Worm (Caenorhabditis elegans): ENCODE results near the gene mma-1.

mma-1 gene

DNA sequence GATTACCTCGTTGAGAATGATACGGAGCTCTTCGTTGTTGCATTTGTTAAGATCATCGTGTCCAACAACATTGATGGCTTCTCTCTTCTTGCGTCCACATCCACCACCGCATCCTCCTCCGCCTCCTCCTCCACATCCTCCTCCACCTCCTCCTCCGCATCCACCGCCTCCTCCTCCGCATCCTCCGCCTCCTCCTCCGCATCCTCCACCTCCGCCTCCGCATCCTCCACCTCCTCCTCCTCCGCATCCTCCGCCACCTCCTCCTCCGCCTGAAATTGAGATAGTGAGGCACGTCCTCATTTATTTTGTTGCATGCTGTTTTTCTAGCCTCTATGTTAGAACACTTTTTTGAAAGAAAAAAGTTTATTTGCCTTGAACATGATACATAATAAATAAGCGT, 20.2 kb downstream of the mma-1 start:
- TF ChIP-seq tab-1 (GFP tag; IDR thresholded peaks at IDR 0.05) (no peak), cog-1 (tag; optimal IDR thresholded peaks at IDR 0.05) (no peak), klf-2 (GFP tag; conservative IDR thresholded peaks at IDR 0.05) (no peak), med-1 (GFP tag; optimal IDR thresholded peaks at IDR 0.05; ENCODE audit: insufficient read depth) (no peak), ztf-23 (GFP tag; IDR thresholded peaks at IDR 0.05) (no peak), ztf-29 (GFP tag; IDR thresholded peaks at IDR 0.05) (no peak), flt-1 (GFP tag; IDR thresholded peaks at IDR 0.05) (no peak), ref-1 (GFP tag; conservative IDR thresholded peaks at IDR 0.05) (no peak), T22C8.4 (GFP tag; IDR thresholded peaks at IDR 0.05) (no peak)

ce11 chrV:12570271-12570670, 25.8 kb downstream of the mma-1 start:
- TF ChIP-seq tab-1 (GFP tag; IDR thresholded peaks at IDR 0.05), result no peak

DNA sequence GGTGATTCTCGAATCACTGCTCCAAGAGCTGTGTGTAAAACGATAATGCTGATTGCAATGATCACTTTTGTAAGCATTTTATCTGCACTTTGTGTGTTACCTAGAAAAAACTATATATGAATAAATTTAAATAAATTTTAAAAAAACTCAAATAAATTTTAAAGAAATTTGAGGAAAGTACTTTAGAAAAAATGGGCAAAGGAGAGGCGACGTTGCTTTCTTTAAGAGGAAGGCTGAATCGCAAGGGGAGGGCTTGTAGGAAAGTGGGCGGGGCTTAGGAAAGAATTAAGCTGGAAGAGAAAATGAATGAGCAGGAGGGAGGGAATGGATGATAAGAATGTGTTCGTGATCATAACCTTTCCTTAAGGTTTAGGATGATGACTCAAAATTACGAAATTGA, 28.2 kb downstream of the mma-1 start, which contains the start of gene E02A10.4:
Gene E02A10.4, minus strand, starts transcription at position 101 of the 400 bp plus-strand sequence.
- TF ChIP-seq ref-1 (GFP tag; conservative IDR thresholded peaks at IDR 0.05) (no peak), cog-1 (tag; optimal IDR thresholded peaks at IDR 0.05) (no peak), ztf-23 (GFP tag; IDR thresholded peaks at IDR 0.05) (no peak), flt-1 (GFP tag; IDR thresholded peaks at IDR 0.05) (no peak), med-1 (GFP tag; optimal IDR thresholded peaks at IDR 0.05; ENCODE audit: insufficient read depth) (no peak)

ce11 chrV:12567312-12567711, 28.8 kb downstream of the mma-1 start:
- TF ChIP-seq klf-2 (GFP tag; conservative IDR thresholded peaks at IDR 0.05) (no peak), cog-1 (tag; optimal IDR thresholded peaks at IDR 0.05) (no peak)

DNA sequence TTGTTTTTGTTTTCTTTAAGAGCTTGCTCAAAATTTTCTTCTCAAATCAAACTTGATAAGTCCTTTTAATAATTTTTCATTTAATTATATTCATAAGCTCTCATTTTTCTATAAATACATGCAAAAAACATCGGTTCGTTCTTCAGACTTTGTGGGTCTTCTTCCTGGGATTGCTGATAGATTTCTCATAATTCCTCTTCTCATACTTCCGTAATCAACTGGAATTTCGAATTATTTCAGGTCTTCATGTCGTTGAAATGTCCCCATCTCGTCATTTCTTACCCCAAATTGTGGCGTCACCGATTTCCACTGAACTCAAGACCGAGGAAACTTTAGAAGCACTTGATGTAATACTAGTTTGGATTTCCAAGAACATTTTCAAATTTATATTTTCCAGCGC, 31.2 kb downstream of the mma-1 start:
- TF ChIP-seq cog-1 (tag; optimal IDR thresholded peaks at IDR 0.05) (no peak), ztf-29 (GFP tag; IDR thresholded peaks at IDR 0.05) (no peak), ztf-23 (GFP tag; IDR thresholded peaks at IDR 0.05) (no peak), med-1 (GFP tag; optimal IDR thresholded peaks at IDR 0.05; ENCODE audit: insufficient read depth) (no peak)

ce11 chrV:12563187-12563586, 32.9 kb downstream of the mma-1 start, which contains the start of gene mrps-5:
TSS of gene mrps-5 (plus strand) at chrV:12563487.
- no peak for TF ChIP-seq cog-1 (tag; optimal IDR thresholded peaks at IDR 0.05)
- TF ChIP-seq tab-1 (GFP tag; IDR thresholded peaks at IDR 0.05), result no peak
- no peak for TF ChIP-seq ref-1 (GFP tag; conservative IDR thresholded peaks at IDR 0.05)
- no peak for TF ChIP-seq ztf-23 (GFP tag; IDR thresholded peaks at IDR 0.05)
- TF ChIP-seq klf-2 (GFP tag; conservative IDR thresholded peaks at IDR 0.05), result no peak
- no peak for TF ChIP-seq ztf-29 (GFP tag; IDR thresholded peaks at IDR 0.05)
- no peak for TF ChIP-seq flt-1 (GFP tag; IDR thresholded peaks at IDR 0.05)
- TF ChIP-seq med-1 (GFP tag; optimal IDR thresholded peaks at IDR 0.05; ENCODE audit: insufficient read depth), result no peak
- no peak for TF ChIP-seq T22C8.4 (GFP tag; IDR thresholded peaks at IDR 0.05)

- TF ChIP-seq klf-2 (GFP tag; conservative IDR thresholded peaks at IDR 0.05), result no peak
- TF ChIP-seq cog-1 (tag; optimal IDR thresholded peaks at IDR 0.05), result no peak
- no peak for TF ChIP-seq ref-1 (GFP tag; conservative IDR thresholded peaks at IDR 0.05)
- TF ChIP-seq ztf-23 (GFP tag; IDR thresholded peaks at IDR 0.05), result no peak
- TF ChIP-seq med-1 (GFP tag; optimal IDR thresholded peaks at IDR 0.05; ENCODE audit: insufficient read depth), result no peak
- no peak for TF ChIP-seq ztf-29 (GFP tag; IDR thresholded peaks at IDR 0.05)
- no peak for TF ChIP-seq T22C8.4 (GFP tag; IDR thresholded peaks at IDR 0.05)
- TF ChIP-seq flt-1 (GFP tag; IDR thresholded peaks at IDR 0.05), result no peak
- TF ChIP-seq tab-1 (GFP tag; IDR thresholded peaks at IDR 0.05), result no peak
Measured at ce11 chrV:12560328-12560782, 35.7 kb downstream of the mma-1 start, which contains the start of gene sel-1. TSS of gene sel-1 (plus strand) at chrV:12560732.

ce11 chrV:12556904-12557303, 39.2 kb downstream of the mma-1 start:
- TF ChIP-seq ztf-29 (GFP tag; IDR thresholded peaks at IDR 0.05), result no peak
- TF ChIP-seq med-1 (GFP tag; optimal IDR thresholded peaks at IDR 0.05; ENCODE audit: insufficient read depth), result no peak
- TF ChIP-seq flt-1 (GFP tag; IDR thresholded peaks at IDR 0.05), result no peak

DNA sequence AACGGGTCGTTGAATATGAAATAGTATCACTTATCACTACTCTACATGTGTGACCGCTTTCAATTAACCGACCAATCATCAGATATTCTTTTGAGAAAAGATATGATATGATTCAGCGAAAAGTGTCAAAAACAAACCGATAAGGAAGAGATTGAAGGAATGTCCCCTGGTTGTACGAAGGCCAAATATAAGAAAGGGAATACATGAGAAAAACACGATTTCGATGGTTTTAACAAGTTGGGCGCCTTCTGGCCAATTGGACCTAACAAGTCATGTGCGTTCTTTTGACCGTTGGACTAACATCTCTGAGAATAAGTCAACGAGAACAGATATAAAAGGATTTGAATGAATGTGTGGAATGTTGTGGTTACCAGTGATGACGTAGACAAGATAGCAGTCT, 40.2 kb downstream of the mma-1 start:
- TF ChIP-seq cog-1 (tag; optimal IDR thresholded peaks at IDR 0.05) (no peak), med-1 (GFP tag; optimal IDR thresholded peaks at IDR 0.05; ENCODE audit: insufficient read depth) (no peak), ztf-23 (GFP tag; IDR thresholded peaks at IDR 0.05) (no peak), ref-1 (GFP tag; conservative IDR thresholded peaks at IDR 0.05) (no peak)

DNA sequence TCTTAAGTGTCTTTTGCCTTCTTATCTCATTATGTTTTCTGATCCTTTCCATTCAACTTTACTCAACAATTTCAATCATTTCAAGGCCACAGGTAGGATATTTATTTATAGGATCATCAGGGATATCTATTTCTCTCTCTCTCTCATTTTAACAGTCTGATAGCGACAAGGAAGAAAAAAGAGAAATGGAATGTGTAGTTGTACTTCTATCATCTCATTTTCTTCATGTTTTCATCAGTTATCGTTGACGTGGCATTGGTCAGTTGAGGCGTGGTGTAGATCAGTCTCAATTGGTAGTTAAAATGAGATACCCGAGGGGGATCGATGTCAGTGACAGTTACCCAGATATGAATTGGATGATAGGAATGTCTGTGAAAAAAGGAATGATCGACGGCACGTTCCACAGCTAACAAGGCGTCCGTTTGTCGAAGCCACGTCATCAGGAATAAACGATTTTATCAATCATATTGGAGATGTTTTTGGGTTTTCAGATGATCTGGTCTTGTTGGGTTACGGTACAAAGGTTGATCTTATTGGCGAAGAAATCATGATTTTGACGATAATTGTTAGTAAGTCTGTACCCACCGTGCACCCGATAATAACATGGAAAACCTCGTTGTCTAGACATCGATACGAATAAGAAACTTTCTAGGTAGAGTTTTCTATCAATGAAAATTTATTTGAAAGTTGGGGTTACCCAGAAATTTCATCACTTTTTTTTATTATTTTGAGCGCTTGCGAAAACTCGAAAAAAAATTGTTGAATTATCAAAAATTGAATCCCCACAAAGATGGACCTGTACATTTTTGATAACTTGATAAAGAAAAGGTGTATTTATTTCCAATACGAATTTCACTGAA, 41.7 kb downstream of the mma-1 start:
- TF ChIP-seq ztf-29 (GFP tag; IDR thresholded peaks at IDR 0.05), result no peak
- no peak for TF ChIP-seq med-1 (GFP tag; optimal IDR thresholded peaks at IDR 0.05; ENCODE audit: insufficient read depth)
- no peak for TF ChIP-seq T22C8.4 (GFP tag; IDR thresholded peaks at IDR 0.05)
- no peak for TF ChIP-seq ztf-23 (GFP tag; IDR thresholded peaks at IDR 0.05)
- TF ChIP-seq tab-1 (GFP tag; IDR thresholded peaks at IDR 0.05), result no peak
- TF ChIP-seq cog-1 (tag; optimal IDR thresholded peaks at IDR 0.05), result no peak
- TF ChIP-seq flt-1 (GFP tag; IDR thresholded peaks at IDR 0.05), result no peak
- no peak for TF ChIP-seq ref-1 (GFP tag; conservative IDR thresholded peaks at IDR 0.05)

DNA sequence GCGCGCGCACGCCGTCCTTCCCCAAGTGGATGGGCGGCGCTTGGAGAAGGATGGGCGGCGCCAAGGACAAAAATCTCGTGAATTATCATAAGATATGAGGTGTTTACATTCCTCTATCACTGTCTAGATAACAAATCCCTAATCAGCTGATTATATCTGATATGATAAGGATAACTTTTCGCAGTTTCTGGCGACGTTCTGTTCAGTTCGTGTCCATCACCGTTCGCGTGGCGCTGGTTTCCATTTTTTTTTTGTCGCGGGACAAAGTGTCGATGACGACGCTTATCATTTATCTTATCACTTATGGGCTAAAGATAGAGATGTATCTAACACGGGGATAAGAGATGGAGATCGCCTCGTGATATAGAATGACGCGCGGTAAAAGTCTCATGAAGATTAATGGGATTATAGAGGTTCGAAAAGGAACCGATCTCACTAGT, 42.8 kb downstream of the mma-1 start:
- TF ChIP-seq klf-2 (GFP tag; conservative IDR thresholded peaks at IDR 0.05) (no peak), T22C8.4 (GFP tag; IDR thresholded peaks at IDR 0.05) (no peak), ztf-23 (GFP tag; IDR thresholded peaks at IDR 0.05) (no peak), ztf-29 (GFP tag; IDR thresholded peaks at IDR 0.05) (no peak), tab-1 (GFP tag; IDR thresholded peaks at IDR 0.05) (no peak), cog-1 (tag; optimal IDR thresholded peaks at IDR 0.05) (no peak), med-1 (GFP tag; optimal IDR thresholded peaks at IDR 0.05; ENCODE audit: insufficient read depth) (no peak), flt-1 (GFP tag; IDR thresholded peaks at IDR 0.05) (no peak), ref-1 (GFP tag; conservative IDR thresholded peaks at IDR 0.05) (no peak)
